Fruit fly (Drosophila melanogaster) whole organism, wandering third instar larva: ENCODE measurements around the gene CG14411.

Source experiments
- Abd-B ChIP-seq: fragments of >200 bp; optimal IDR thresholded peaks from 2 replicates; lab custom pipeline; 2017; ENCODE audit warnings: missing biosample characterization, missing genetic modification characterization
- CG32264 ChIP-seq: fragments of 200-800 bp; sonication (Bioruptor generic); optimal IDR thresholded peaks from 2 replicates; lab custom pipeline; 2016; ENCODE audit warnings: missing biosample characterization, missing genetic modification characterization
- CG9705 ChIP-seq: fragments of 200-800 bp; sonication (Bioruptor generic); optimal IDR thresholded peaks from 2 replicates; lab custom pipeline; 2018; ENCODE audit warnings: missing biosample characterization, mild to moderate bottlenecking, missing genetic modification characterization
- CrebA ChIP-seq: fragments of 200-800 bp; sonication (Bioruptor generic); optimal IDR thresholded peaks from 2 replicates; lab custom pipeline; 2016; ENCODE audit warnings: missing biosample characterization, mild to moderate bottlenecking, missing genetic modification characterization, borderline replicate concordance
- Dfd ChIP-seq: fragments of >200 bp; optimal IDR thresholded peaks from 2 replicates; lab custom pipeline; 2017; ENCODE audit warnings: missing biosample characterization, missing genetic modification characterization
- Dif ChIP-seq: fragments of 200-275, 200-300 bp; sonication (Bioruptor generic); optimal IDR thresholded peaks from 2 replicates; lab custom pipeline; 2018; ENCODE audit warnings: missing biosample characterization, missing genetic modification characterization; ENCODE audit not compliant: partially characterized antibody
- GATAd ChIP-seq: sonication (Bioruptor generic); optimal IDR thresholded peaks from 2 replicates; lab custom pipeline; 2016; ENCODE audit warnings: missing biosample characterization, missing genetic modification characterization
- HLH106 ChIP-seq: fragments of 200-800 bp; optimal IDR thresholded peaks from 3 replicates; lab custom pipeline; 2019; ENCODE audit warnings: missing biosample characterization, mild to moderate bottlenecking, missing genetic modification characterization, moderate library complexity
- Hnf4 ChIP-seq: fragments of 200-800 bp; sonication (Bioruptor generic); optimal IDR thresholded peaks from 2 replicates; lab custom pipeline; 2016; ENCODE audit warnings: missing biosample characterization, mild to moderate bottlenecking, missing genetic modification characterization
- Hr78 ChIP-seq: fragments of >200 bp; optimal IDR thresholded peaks from 2 replicates; lab custom pipeline; 2017; ENCODE audit warnings: missing biosample characterization, missing genetic modification characterization
- Hr83 ChIP-seq: fragments of 200-300 bp; sonication (Bioruptor generic); optimal IDR thresholded peaks from 2 replicates; lab custom pipeline; 2016; ENCODE audit warnings: missing biosample characterization, mild to moderate bottlenecking, missing genetic modification characterization, moderate library complexity; ENCODE audit not compliant: poor library complexity, severe bottlenecking
- Jra ChIP-seq: sonication (Bioruptor generic); optimal IDR thresholded peaks from 2 replicates; lab custom pipeline; 2016; ENCODE audit warnings: missing biosample characterization, missing genetic modification characterization
- Mio ChIP-seq: sonication (Bioruptor generic); optimal IDR thresholded peaks from 2 replicates; lab custom pipeline; 2016; ENCODE audit warnings: missing biosample characterization, missing genetic modification characterization
- Myc ChIP-seq: fragments of >200 bp; optimal IDR thresholded peaks from 2 replicates; lab custom pipeline; 2017
- N ChIP-seq: fragments of >200 bp; optimal IDR thresholded peaks from 2 replicates; lab custom pipeline; 2018; ENCODE audit warnings: missing biosample characterization, missing external identifiers, missing genetic modification characterization
- OdsH ChIP-seq: fragments of 200-800 bp; sonication (Bioruptor generic); optimal IDR thresholded peaks from 2 replicates; lab custom pipeline; 2016; ENCODE audit warnings: missing biosample characterization, mild to moderate bottlenecking, missing genetic modification characterization
- Rel ChIP-seq, 2 experiments: fragments of 200-800 bp; sonication (Bioruptor generic) in 1 of 2; optimal IDR thresholded peaks; 2 replicates in 1 of 2; 3 replicates in 1 of 2; lab custom pipeline; 2016 to 2019; ENCODE audit warnings: mild to moderate bottlenecking in 2 of 2, missing biosample characterization in 2 of 2, missing genetic modification characterization in 2 of 2, moderate library complexity in 1 of 2
- Sp1 ChIP-seq: fragments of 200-800 bp; sonication (Bioruptor generic); optimal IDR thresholded peaks from 3 replicates; lab custom pipeline; 2019; ENCODE audit warnings: missing biosample characterization, mild to moderate bottlenecking, missing genetic modification characterization, moderate library complexity
- Vsx2 ChIP-seq: fragments of 200-300, 225-300 bp; sonication (Bioruptor generic); optimal IDR thresholded peaks from 2 replicates; lab custom pipeline; 2018; ENCODE audit warnings: missing biosample characterization, missing genetic modification characterization; ENCODE audit not compliant: partially characterized antibody
- br ChIP-seq: fragments of 200-800 bp; sonication (Bioruptor generic); optimal IDR thresholded peaks from 2 replicates; lab custom pipeline; 2016; ENCODE audit warnings: missing biosample characterization, missing genetic modification characterization
- brk ChIP-seq: fragments of 200-800 bp; sonication (Bioruptor generic); optimal IDR thresholded peaks from 2 replicates; lab custom pipeline; 2016; ENCODE audit warnings: missing biosample characterization, mild to moderate bottlenecking, missing genetic modification characterization
- dl ChIP-seq, 2 experiments: fragments of 175-275, 200-275 bp in 1 of 2; fragments of 200-275 bp in 1 of 2; sonication (Bioruptor generic); optimal IDR thresholded peaks; lab custom pipeline; 2018; ENCODE audit warnings: mild to moderate bottlenecking in 2 of 2, missing biosample characterization in 2 of 2, missing genetic modification characterization in 2 of 2, moderate library complexity in 2 of 2; ENCODE audit not compliant: partially characterized antibody in 2 of 2, insufficient read depth in 1 of 2
- dmrt93B ChIP-seq: fragments of 200-800 bp; sonication (Bioruptor generic); optimal IDR thresholded peaks from 2 replicates; lab custom pipeline; 2018; ENCODE audit warnings: missing biosample characterization, mild to moderate bottlenecking, missing genetic modification characterization
- dsf ChIP-seq: sonication (Bioruptor generic); optimal IDR thresholded peaks from 2 replicates; lab custom pipeline; 2016; ENCODE audit warnings: missing biosample characterization, missing genetic modification characterization, borderline replicate concordance
- ey ChIP-seq: fragments of 200-800 bp; sonication (Bioruptor generic); optimal IDR thresholded peaks from 2 replicates; lab custom pipeline; 2016; ENCODE audit warnings: missing biosample characterization, missing genetic modification characterization
- foxo ChIP-seq, 2 experiments: fragments of 200-800 bp; sonication (Bioruptor generic); optimal IDR thresholded peaks; 2 replicates in 1 of 2; 3 replicates in 1 of 2; lab custom pipeline; 2016 to 2017; ENCODE audit warnings: missing biosample characterization in 2 of 2, missing genetic modification characterization in 2 of 2
- fru ChIP-seq: fragments of 200-800 bp; sonication (Bioruptor generic); optimal IDR thresholded peaks from 3 replicates; lab custom pipeline; 2016; ENCODE audit warnings: missing biosample characterization, mild to moderate bottlenecking, missing genetic modification characterization
- h ChIP-seq: fragments of 200-800 bp; sonication (Bioruptor generic); optimal IDR thresholded peaks from 3 replicates; lab custom pipeline; 2016; ENCODE audit warnings: missing biosample characterization, mild to moderate bottlenecking, missing genetic modification characterization
- jim ChIP-seq: fragments of 175-275, 200-325 bp; sonication (Bioruptor generic); optimal IDR thresholded peaks from 2 replicates; lab custom pipeline; 2016; ENCODE audit warnings: missing biosample characterization, mild to moderate bottlenecking, missing genetic modification characterization
- lola ChIP-seq: fragments of >200 bp; optimal IDR thresholded peaks from 2 replicates; lab custom pipeline; 2017; ENCODE audit warnings: missing biosample characterization, missing genetic modification characterization
- pan ChIP-seq: fragments of >200 bp; optimal IDR thresholded peaks from 2 replicates; lab custom pipeline; 2017
- psq ChIP-seq: fragments of 200-800 bp; sonication (Bioruptor generic); optimal IDR thresholded peaks from 3 replicates; lab custom pipeline; 2017; ENCODE audit warnings: missing biosample characterization, mild to moderate bottlenecking, missing genetic modification characterization, moderate library complexity
- rgr ChIP-seq: fragments of 200-800 bp; sonication (Bioruptor generic); optimal IDR thresholded peaks from 3 replicates; lab custom pipeline; 2016; ENCODE audit warnings: missing biosample characterization, mild to moderate bottlenecking, missing genetic modification characterization
- sage ChIP-seq: fragments of 200-800 bp; sonication (Bioruptor generic); optimal IDR thresholded peaks from 2 replicates; lab custom pipeline; 2016; ENCODE audit warnings: missing biosample characterization, mild to moderate bottlenecking, missing genetic modification characterization
- sv ChIP-seq: fragments of 200-800 bp; sonication (Bioruptor generic); optimal IDR thresholded peaks from 3 replicates; lab custom pipeline; 2016; ENCODE audit warnings: missing biosample characterization, missing genetic modification characterization
- tai ChIP-seq: sonication (Bioruptor generic); optimal IDR thresholded peaks from 2 replicates; lab custom pipeline; 2016; ENCODE audit warnings: missing biosample characterization, missing genetic modification characterization
- usp ChIP-seq: fragments of >200 bp; optimal IDR thresholded peaks from 2 replicates; lab custom pipeline; 2017; ENCODE audit warnings: missing biosample characterization, missing genetic modification characterization
- woc ChIP-seq: sonication (Bioruptor generic); optimal IDR thresholded peaks from 2 replicates; lab custom pipeline; 2016; ENCODE audit warnings: missing biosample characterization, mild to moderate bottlenecking, missing genetic modification characterization

CG14411 gene

DNA sequence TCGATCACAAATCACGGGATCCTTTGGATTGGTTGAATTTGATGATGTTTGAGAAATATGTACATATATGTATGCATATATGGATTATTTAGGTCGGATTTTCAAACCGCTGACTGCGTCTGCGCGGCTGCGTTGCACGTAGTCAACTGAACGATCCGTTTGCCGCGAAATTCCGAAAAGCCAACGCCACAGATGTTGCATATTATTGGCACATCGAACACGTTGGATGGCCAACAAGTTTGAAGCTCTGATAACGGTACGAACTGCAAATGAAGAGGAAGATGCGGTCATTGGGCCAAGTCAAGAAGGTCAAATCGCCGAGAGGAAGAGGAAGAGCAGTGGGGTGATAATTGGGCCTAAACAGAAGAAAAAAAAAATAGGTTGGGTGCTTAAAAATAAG, 38.6 kb downstream of the CG14411 start, which contains the start of gene CG9518:
CG9518 (minus strand) TSS at position 154 of the 400 bp plus-strand sequence.
- no peak for TF ChIP-seq br
- no peak for TF ChIP-seq fru (GFP tag; lab: Kevin White, UChicago)
- no peak for TF ChIP-seq Myc (lab: Kevin White, UChicago)
- no peak for TF ChIP-seq CG9705 (GFP tag; lab: Kevin White, UChicago)
- no peak for TF ChIP-seq jim (GFP tag; lab: Kevin White, UChicago)
- no peak for TF ChIP-seq Vsx2
- TF ChIP-seq N = no peak
- no peak for TF ChIP-seq usp
- no peak for TF ChIP-seq Rel (GFP tag; optimal IDR thresholded peaks at IDR 0.05; lab: Kevin White, UChicago)
- no peak for TF ChIP-seq Rel (tag; optimal IDR thresholded peaks at IDR 0.05; lab: Kevin White, UChicago)
- TF ChIP-seq, all 38 proteins: peak for 0

DNA sequence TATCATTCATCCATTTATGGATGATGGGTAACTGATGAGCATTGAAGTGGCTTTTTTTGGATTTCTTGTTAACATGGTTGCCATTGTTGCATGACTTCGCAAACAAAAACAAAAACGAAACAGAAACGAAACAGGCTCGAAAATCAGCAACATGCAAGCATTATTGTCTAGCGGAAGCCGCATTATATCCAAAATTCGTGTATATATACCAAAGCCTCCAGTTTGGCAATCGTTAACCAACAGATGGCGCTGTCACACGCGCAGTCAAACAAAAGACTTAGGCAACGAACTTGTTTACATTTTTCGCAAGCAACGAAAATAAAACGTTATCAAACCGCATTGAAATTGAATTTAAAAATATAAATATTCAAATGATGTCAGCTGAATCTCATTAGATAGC, 46.5 kb downstream of the CG14411 start:
- TF ChIP-seq Myc (lab: Kevin White, UChicago) (no peak), sage (GFP tag; lab: Kevin White, UChicago) (no peak), tai (GFP tag; lab: Kevin White, UChicago) (no peak), Hr83 (GFP tag; lab: Kevin White, UChicago) (no peak), sv (GFP tag; lab: Kevin White, UChicago) (no peak), HLH106 (tag; lab: Kevin White, UChicago) (no peak), Jra (GFP tag; lab: Kevin White, UChicago) (no peak), br (no peak), brk (no peak), GATAd (GFP tag; lab: Kevin White, UChicago) (no peak), Mio (no peak), Hr78 (GFP tag; lab: Kevin White, UChicago) (no peak), usp (no peak), CG32264 (GFP tag; lab: Kevin White, UChicago) (no peak), Hnf4 (GFP tag; lab: Kevin White, UChicago) (no peak), Vsx2 (no peak), pan (lab: Kevin White, UChicago) (no peak), fru (GFP tag; lab: Kevin White, UChicago) (no peak), lola (GFP tag; lab: Kevin White, UChicago) (no peak)
- TF ChIP-seq, all 38 proteins: peak for 0

DNA sequence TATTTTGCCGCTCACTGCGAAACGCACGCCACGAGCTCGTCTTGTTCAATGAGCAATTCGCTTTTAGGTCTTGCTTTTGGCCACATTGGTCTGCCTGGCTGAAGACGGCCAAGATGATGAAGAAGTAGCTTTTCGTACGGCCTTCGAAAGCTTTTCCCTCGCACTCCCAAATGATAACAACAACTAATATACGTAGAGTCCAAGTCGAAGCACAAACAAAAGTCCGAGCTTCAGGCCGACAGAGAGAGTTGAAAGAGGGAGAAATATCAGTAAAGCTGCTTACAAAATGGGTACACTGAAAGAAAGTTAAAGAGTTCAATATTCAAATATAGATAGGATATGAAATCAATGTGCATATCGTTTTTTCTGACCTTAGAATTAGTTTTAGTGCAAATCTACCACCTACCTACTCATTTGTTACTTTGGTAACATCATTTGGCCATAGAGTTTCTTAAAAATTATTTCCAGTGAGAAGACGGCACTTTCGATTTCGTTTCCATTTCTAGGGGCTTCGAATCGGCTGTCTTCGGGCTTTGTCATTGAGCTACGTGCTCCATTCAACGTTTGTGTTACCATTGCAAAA, 50.2 kb downstream of the CG14411 start, which contains the start of the genes CG45064 and CG45065:
CG45064 (minus strand) TSS at position 51 of the 583 bp plus-strand sequence.
CG45065 (minus strand) TSS at position 51 of the 583 bp plus-strand sequence.
- TF ChIP-seq brk (peak; percentile 65), woc (GFP tag; lab: Kevin White, UChicago) (peak; percentile 55), Rel (GFP tag; optimal IDR thresholded peaks at IDR 0.05; lab: Kevin White, UChicago) (no peak), Rel (tag; optimal IDR thresholded peaks at IDR 0.05; lab: Kevin White, UChicago) (no peak), HLH106 (tag; lab: Kevin White, UChicago) (peak; percentile 61), h (GFP tag; lab: Kevin White, UChicago) (peak; percentile 92), usp (no peak), jim (GFP tag; lab: Kevin White, UChicago) (no peak), Mio (no peak), pan (lab: Kevin White, UChicago) (no peak), rgr (GFP tag; lab: Kevin White, UChicago) (peak; percentile 90), Dfd (GFP tag; lab: Kevin White, UChicago) (no peak), Jra (GFP tag; lab: Kevin White, UChicago) (peak; percentile 30), Hnf4 (GFP tag; lab: Kevin White, UChicago) (peak; percentile 78), Hr83 (GFP tag; lab: Kevin White, UChicago) (no peak), lola (GFP tag; lab: Kevin White, UChicago) (no peak), Dif (no peak), dmrt93B (GFP tag; lab: Kevin White, UChicago) (peak; percentile 57), foxo (GFP tag; optimal IDR thresholded peaks at IDR 0.05; lab: Kevin White, UChicago) (peak in 1 of 2 experiments; percentile 75), N (no peak), Abd-B (GFP tag; lab: Kevin White, UChicago) (no peak), psq (GFP tag; lab: Kevin White, UChicago) (peak; percentile 81), CrebA (peak; percentile 8), Sp1 (GFP tag; lab: Kevin White, UChicago) (peak; percentile 78), dl (GFP tag; optimal IDR thresholded peaks at IDR 0.05; lab: Kevin White, UChicago; ENCODE audit: insufficient read depth in 1 of 2, partially characterized antibody in 2 of 2) (no peak), CG9705 (GFP tag; lab: Kevin White, UChicago) (peak; percentile 37), fru (GFP tag; lab: Kevin White, UChicago) (peak; percentile 90), Hr78 (GFP tag; lab: Kevin White, UChicago) (no peak), CG32264 (GFP tag; lab: Kevin White, UChicago) (no peak), sage (GFP tag; lab: Kevin White, UChicago) (peak; percentile 65), Myc (lab: Kevin White, UChicago) (no peak), sv (GFP tag; lab: Kevin White, UChicago) (peak; percentile 70), tai (GFP tag; lab: Kevin White, UChicago) (peak; percentile 70), Vsx2 (no peak), ey (GFP tag; lab: Kevin White, UChicago) (peak; percentile 87), dsf (GFP tag; lab: Kevin White, UChicago) (peak; percentile 26), br (peak; percentile 84), OdsH (peak; percentile 87), GATAd (GFP tag; lab: Kevin White, UChicago) (no peak)
